Fruit fly (Drosophila melanogaster): ENCODE results near the gene Lsd-1.

The Lsd-1 gene

dm6 chr3R:23760219-23761018 is 3.2 kb upstream of the Lsd-1 start, which contains the start of gene SdhD:
Gene SdhD (minus strand): TSS chr3R:23760600.
- TF ChIP-seq CG17801 (GFP tag; optimal IDR thresholded peaks at IDR 0.05; ENCODE audit: partially characterized antibody), result peak; percentile 46

- TF ChIP-seq CG17801 (GFP tag; optimal IDR thresholded peaks at IDR 0.05; ENCODE audit: partially characterized antibody), result no peak
Observed at dm6 chr3R:23763015-23763414, 642 bp upstream of the Lsd-1 start, which contains the start of gene udt. Gene udt (minus strand): TSS chr3R:23763263.

- TF ChIP-seq CG17801 (GFP tag; optimal IDR thresholded peaks at IDR 0.05; ENCODE audit: partially characterized antibody), result peak; percentile 64
Observed at dm6 chr3R:23767417-23767853, 3.8 kb downstream of the Lsd-1 start, which contains the start of the genes CG10214 and CG10375. Gene CG10214 (minus strand): TSS chr3R:23767488. Gene CG10375 (plus strand): TSS chr3R:23767712.

DNA sequence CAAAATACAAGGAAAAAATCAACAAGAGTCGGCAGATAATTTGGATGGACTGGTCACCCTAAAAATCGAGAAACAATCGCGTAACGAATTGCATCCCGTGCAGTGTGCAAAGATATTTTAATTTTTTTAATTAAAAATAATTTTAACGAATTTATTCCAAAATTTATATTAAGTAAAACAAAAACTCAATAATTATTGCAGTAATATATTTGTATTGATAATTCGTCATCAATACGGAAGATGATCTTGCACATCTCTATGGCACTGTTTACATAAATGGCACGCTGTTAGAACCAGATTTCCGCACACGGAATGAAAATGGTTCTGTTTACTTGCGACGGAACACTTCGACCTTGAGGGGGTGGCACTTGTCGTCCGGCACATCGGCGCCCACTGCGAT is 9.2 kb downstream of the Lsd-1 start, which contains the start of gene tst:
TSS of gene tst (minus strand) at position 52 of the 400 bp plus-strand sequence.
- TF ChIP-seq CG17801 (GFP tag; optimal IDR thresholded peaks at IDR 0.05; ENCODE audit: partially characterized antibody), result peak; percentile 94

dm6 chr3R:23773610-23774364 is 10.1 kb downstream of the Lsd-1 start, which contains the start of gene CG10208:
Gene CG10208 (minus strand): TSS chr3R:23774127.
- no peak for TF ChIP-seq CG17801 (GFP tag; optimal IDR thresholded peaks at IDR 0.05; ENCODE audit: partially characterized antibody)

dm6 chr3R:23780757-23781156 is 17.1 kb downstream of the Lsd-1 start:
- no peak for TF ChIP-seq CG17801 (GFP tag; optimal IDR thresholded peaks at IDR 0.05; ENCODE audit: partially characterized antibody)

DNA sequence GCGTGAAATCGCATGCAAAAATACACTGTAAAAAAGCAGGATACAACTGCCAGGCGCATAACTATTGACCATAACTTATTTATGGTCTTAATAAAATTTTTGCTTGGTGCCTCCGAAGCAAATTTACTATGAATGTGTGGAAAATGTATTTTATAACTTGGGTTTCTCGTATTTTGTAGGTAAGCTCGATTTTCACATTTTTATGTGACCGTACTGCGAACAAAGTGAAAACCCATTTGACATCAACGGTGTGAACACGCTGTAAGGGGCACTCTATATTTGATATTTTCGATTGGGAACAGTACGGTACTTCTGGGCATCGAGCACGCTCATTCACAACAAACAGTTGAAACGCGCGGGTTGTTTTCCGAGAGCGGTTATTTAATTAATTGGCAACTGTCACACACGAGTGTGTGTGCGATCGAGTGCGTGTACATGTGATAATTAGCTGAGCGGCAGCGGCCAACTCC is 17.8 kb downstream of the Lsd-1 start, which contains the start of the genes Nup98-96 and mbc:
TSS of gene Nup98-96 (minus strand) at position 156 of the 470 bp plus-strand sequence.
TSS of gene mbc (plus strand) at position 300 of the 470 bp plus-strand sequence.
- peak; percentile 70 for TF ChIP-seq CG17801 (GFP tag; optimal IDR thresholded peaks at IDR 0.05; ENCODE audit: partially characterized antibody)

DNA sequence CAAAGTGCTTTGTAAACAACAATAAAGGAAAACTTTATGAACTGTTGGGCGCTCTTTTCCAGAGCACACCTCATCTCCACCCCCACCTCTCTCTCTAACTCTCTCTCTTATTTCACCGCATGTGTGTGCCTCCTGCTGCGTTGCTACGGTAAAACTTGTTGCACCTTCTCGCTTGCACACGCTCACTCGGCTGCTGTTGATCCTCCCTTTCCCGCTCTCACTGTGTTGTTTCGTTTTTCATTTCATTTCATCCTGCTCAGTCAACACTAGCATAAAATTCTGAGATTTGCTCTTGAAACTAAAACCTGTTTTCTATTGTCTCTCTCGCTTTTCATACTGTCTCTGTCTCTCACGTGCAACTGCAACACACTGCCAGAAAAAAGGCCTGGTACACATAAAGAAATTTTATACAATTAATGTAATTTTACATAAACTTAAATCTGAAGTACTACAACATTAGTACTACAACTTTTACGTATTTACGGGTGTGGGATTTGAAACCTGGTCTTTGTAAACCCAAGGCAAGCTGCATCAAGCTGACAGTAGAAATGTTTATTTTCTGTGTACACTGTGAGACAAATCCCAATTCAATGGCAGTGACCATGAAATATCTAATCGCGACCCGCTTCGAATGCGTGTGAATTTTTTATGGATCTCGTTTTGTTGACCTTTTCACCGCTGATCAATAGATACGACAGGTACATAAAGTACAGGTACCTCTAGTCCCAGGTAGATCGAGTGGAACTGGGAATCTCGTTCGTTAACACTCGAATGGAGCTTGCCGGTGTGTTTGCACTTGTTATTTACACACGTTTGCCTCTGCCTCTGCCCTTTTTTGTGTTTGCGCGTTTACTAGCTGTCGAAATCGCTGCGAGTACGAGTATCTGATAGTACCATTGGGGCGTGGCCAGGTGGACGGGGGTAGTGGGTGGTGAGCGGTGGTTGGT is 19.1 kb downstream of the Lsd-1 start:
- no peak for TF ChIP-seq CG17801 (GFP tag; optimal IDR thresholded peaks at IDR 0.05; ENCODE audit: partially characterized antibody)

- TF ChIP-seq CG17801 (GFP tag; optimal IDR thresholded peaks at IDR 0.05; ENCODE audit: partially characterized antibody), result no peak
Observed at dm6 chr3R:23783403-23783757, 19.7 kb downstream of the Lsd-1 start.

DNA sequence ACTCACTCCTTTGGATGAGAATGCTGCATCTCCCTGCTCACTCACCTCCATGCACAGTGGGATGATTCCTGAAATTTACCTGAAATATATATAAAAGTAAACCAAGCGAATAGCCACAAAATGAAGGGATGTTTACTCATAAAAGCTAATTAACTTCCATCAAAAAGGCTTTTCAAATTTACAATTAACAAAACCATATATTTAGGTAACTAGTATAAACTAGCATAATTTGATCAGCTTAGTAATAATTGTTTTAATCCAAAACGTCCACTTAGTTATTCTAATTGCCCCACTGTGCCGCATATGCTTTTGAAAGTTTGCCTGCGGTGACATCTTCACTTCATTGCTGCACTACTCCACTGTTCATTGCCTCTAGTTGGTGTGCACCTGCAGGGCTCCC is 20.3 kb downstream of the Lsd-1 start:
- TF ChIP-seq CG17801 (GFP tag; optimal IDR thresholded peaks at IDR 0.05; ENCODE audit: partially characterized antibody), result no peak

dm6 chr3R:23784925-23785680 is 21.4 kb downstream of the Lsd-1 start:
- no peak for TF ChIP-seq CG17801 (GFP tag; optimal IDR thresholded peaks at IDR 0.05; ENCODE audit: partially characterized antibody)

dm6 chr3R:23786768-23787631 is 23.3 kb downstream of the Lsd-1 start:
- TF ChIP-seq CG17801 (GFP tag; optimal IDR thresholded peaks at IDR 0.05; ENCODE audit: partially characterized antibody), result peak; percentile 77

dm6 chr3R:23787632-23787960 is 23.9 kb downstream of the Lsd-1 start:
- no peak for TF ChIP-seq CG17801 (GFP tag; optimal IDR thresholded peaks at IDR 0.05; ENCODE audit: partially characterized antibody)

Measured in ovary, adult (tissue).